Worm (Caenorhabditis elegans): ENCODE results near the gene srx-62.

- TF ChIP-seq W03F9.2 (tag; optimal IDR thresholded peaks at IDR 0.05) = no peak
- no peak for TF ChIP-seq him-1 (tag; optimal IDR thresholded peaks at IDR 0.05)
- no peak for TF ChIP-seq dao-5 (tag; optimal IDR thresholded peaks at IDR 0.05)
Observed at ce11 chrV:3949723-3950122, 46.0 kb downstream of the srx-62 start, which contains the start of gene dach-1.

All from whole organism, L4/young adult.